Worm (Caenorhabditis elegans): ENCODE measurements around the gene H43I07.4.

DNA sequence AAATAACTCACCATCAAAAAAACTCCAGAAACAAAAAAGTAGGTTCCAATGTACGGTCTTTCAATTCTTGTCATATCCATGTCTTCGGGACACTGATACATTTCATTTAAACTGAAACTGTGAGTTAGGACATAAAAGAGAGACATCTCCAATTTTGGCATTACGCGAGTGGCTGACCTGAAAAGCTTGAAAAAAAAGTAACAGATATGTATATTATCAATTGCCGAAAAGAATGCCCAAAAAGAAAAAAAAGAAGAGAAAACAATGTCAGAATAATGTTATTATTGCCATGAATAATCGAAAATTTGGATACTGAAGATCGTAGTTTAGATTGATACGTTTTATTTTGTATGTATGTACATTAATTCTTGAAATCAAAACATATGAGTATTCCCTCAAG lies 40.5 kb downstream of the H43I07.4 start, which contains the start of gene srt-14:
- TF ChIP-seq pes-1 (GFP tag; IDR thresholded peaks at IDR 0.05) (no peak), ceh-13 (GFP tag; optimal IDR thresholded peaks at IDR 0.05) (no peak), tbx-37 (GFP tag; conservative IDR thresholded peaks at IDR 0.05) (no peak), ama-1 (optimal IDR thresholded peaks at IDR 0.05) (no peak), B0310.2 (tag; optimal IDR thresholded peaks at IDR 0.05) (no peak), hnd-1 (tag; optimal IDR thresholded peaks at IDR 0.05) (no peak), tbx-11 (GFP tag; IDR thresholded peaks at IDR 0.05) (no peak), hmbx-1 (tag; optimal IDR thresholded peaks at IDR 0.05) (no peak), aly-1 (tag; optimal IDR thresholded peaks at IDR 0.05) (no peak), scrt-1 (GFP tag; IDR thresholded peaks at IDR 0.05) (no peak), ceh-36 (tag; optimal IDR thresholded peaks at IDR 0.05) (no peak), sea-1 (GFP tag; conservative IDR thresholded peaks at IDR 0.05) (no peak)

Measured in whole organism, early embryonic.